Fruit fly (Drosophila melanogaster) whole organism, embryonic: ENCODE data around the gene CG3337.

Experiments used
- Adf1 ChIP-seq: fragments of 200-800 bp; sonication (Bioruptor generic); IDR thresholded peaks from 2 replicates; pipeline ENCODE4 v1.3.6; 2022; ENCODE audit warnings: missing biosample characterization, missing genetic modification characterization
- Atf-2 ChIP-seq: fragments of 200-800 bp; sonication (Bioruptor generic); optimal IDR thresholded peaks from 2 replicates; lab custom pipeline; 2016; ENCODE audit warnings: missing biosample characterization, missing genetic modification characterization
- Awh ChIP-seq: fragments of 200-800 bp; sonication (Bioruptor generic); IDR thresholded peaks from 2 replicates; pipeline ENCODE4, ENCODE4 v1.3.6; 2022; ENCODE audit warnings: missing biosample characterization, missing genetic modification characterization
- CG11398 ChIP-seq: fragments of 200-800 bp; sonication (Bioruptor generic); optimal IDR thresholded peaks from 2 replicates; lab custom pipeline; 2016; ENCODE audit warnings: missing biosample characterization, missing genetic modification characterization
- CG12071 ChIP-seq: fragments of 200-800 bp; sonication (Bioruptor generic); optimal IDR thresholded peaks from 3 replicates; lab custom pipeline; 2018; ENCODE audit warnings: missing biosample characterization, mild to moderate bottlenecking, missing genetic modification characterization
- CG12104 ChIP-seq: fragments of 200-800 bp; sonication (Bioruptor generic); optimal IDR thresholded peaks from 3 replicates; lab custom pipeline; 2016; ENCODE audit warnings: missing biosample characterization, missing genetic modification characterization
- CG13123 ChIP-seq: fragments of 200-800 bp; sonication (Bioruptor generic); optimal IDR thresholded peaks from 2 replicates; lab custom pipeline; 2016; ENCODE audit warnings: missing biosample characterization, missing genetic modification characterization
- CG13894 ChIP-seq: fragments of 200-800 bp; sonication (Bioruptor generic); optimal IDR thresholded peaks from 3 replicates; lab custom pipeline; 2018; ENCODE audit warnings: missing biosample characterization, mild to moderate bottlenecking, missing genetic modification characterization, moderate library complexity
- CG15696 ChIP-seq: fragments of 200-800 bp; sonication (Bioruptor generic); optimal IDR thresholded peaks from 2 replicates; lab custom pipeline; 2019; ENCODE audit warnings: missing biosample characterization, mild to moderate bottlenecking, missing genetic modification characterization, moderate library complexity
- CG17568 ChIP-seq: fragments of 200-800 bp; sonication (Bioruptor generic); optimal IDR thresholded peaks from 2 replicates; lab custom pipeline; 2018; ENCODE audit warnings: missing biosample characterization, mild to moderate bottlenecking, missing genetic modification characterization, moderate library complexity
- CG1792 ChIP-seq: fragments of 200-800 bp; sonication (Bioruptor generic); optimal IDR thresholded peaks from 2 replicates; lab custom pipeline; 2016; ENCODE audit warnings: missing biosample characterization, missing genetic modification characterization
- CG1832 ChIP-seq: fragments of 200-800 bp; sonication (Bioruptor generic); optimal IDR thresholded peaks from 2 replicates; lab custom pipeline; 2017; ENCODE audit warnings: missing biosample characterization, mild to moderate bottlenecking, missing genetic modification characterization, inconsistent platforms
- CG2129 ChIP-seq: fragments of 200-800 bp; sonication (Bioruptor generic); IDR thresholded peaks from 2 replicates; pipeline ENCODE4 v1.3.6; 2022; ENCODE audit warnings: missing biosample characterization, missing genetic modification characterization; ENCODE audit not compliant: partially characterized antibody
- CG4360 ChIP-seq: fragments of 200-800 bp; sonication (Bioruptor generic); IDR thresholded peaks from 2 replicates; pipeline ENCODE4 v1.3.6; 2022; ENCODE audit warnings: missing biosample characterization, missing genetic modification characterization
- CG4854 ChIP-seq: fragments of 200-800 bp; sonication (Bioruptor generic); optimal IDR thresholded peaks from 2 replicates; lab custom pipeline; 2016; ENCODE audit warnings: missing biosample characterization, missing genetic modification characterization, inconsistent platforms
- CG5953 ChIP-seq: fragments of 200-800 bp; sonication (Bioruptor generic); IDR thresholded peaks from 2 replicates; pipeline ENCODE4 v1.3.6; 2022; ENCODE audit warnings: missing biosample characterization, missing genetic modification characterization
- CG7357 ChIP-seq: fragments of 200-800 bp; sonication (Bioruptor generic); IDR thresholded peaks from 3 replicates; pipeline ENCODE4 v1.3.6; 2022; ENCODE audit warnings: missing biosample characterization, missing genetic modification characterization
- CG7372 ChIP-seq: fragments of 200-800 bp; sonication (Bioruptor generic); IDR thresholded peaks from 2 replicates; pipeline ENCODE4 v1.3.6; 2022; ENCODE audit warnings: missing biosample characterization, missing genetic modification characterization
- CG9876 ChIP-seq: fragments of 200-800 bp; sonication (Bioruptor generic); optimal IDR thresholded peaks from 2 replicates; lab custom pipeline; 2016; ENCODE audit warnings: missing biosample characterization, missing genetic modification characterization
- Deaf1 ChIP-seq: fragments of 200-800 bp; optimal IDR thresholded peaks from 3 replicates; lab custom pipeline; 2019; ENCODE audit warnings: missing biosample characterization, mild to moderate bottlenecking, missing genetic modification characterization, moderate library complexity
- Dip2 ChIP-seq: fragments of 200-800 bp; sonication (Bioruptor generic); IDR thresholded peaks from 2 replicates; pipeline ENCODE4 v1.3.6; 2022; ENCODE audit warnings: missing biosample characterization, missing genetic modification characterization
- Doc3 ChIP-seq: fragments of 200-800 bp; sonication (Bioruptor generic); IDR thresholded peaks from 3 replicates; pipeline ENCODE4 v1.3.6; 2022; ENCODE audit warnings: missing biosample characterization, missing genetic modification characterization; ENCODE audit not compliant: partially characterized antibody
- Ets97D ChIP-seq: fragments of 200-800 bp; sonication (Bioruptor generic); optimal IDR thresholded peaks from 3 replicates; lab custom pipeline; 2016; ENCODE audit warnings: missing biosample characterization, missing genetic modification characterization
- Fer3 ChIP-seq: fragments of 200-800 bp; sonication (Bioruptor generic); optimal IDR thresholded peaks from 2 replicates; lab custom pipeline; 2018; ENCODE audit warnings: missing biosample characterization, mild to moderate bottlenecking, missing genetic modification characterization, moderate library complexity
- Hr51 ChIP-seq, 2 experiments: fragments of 200-800 bp; sonication (Bioruptor generic); optimal IDR thresholded peaks; 2 replicates in 1 of 2; 3 replicates in 1 of 2; lab custom pipeline; 2016 to 2018; ENCODE audit warnings: missing biosample characterization in 2 of 2, missing genetic modification characterization in 2 of 2, mild to moderate bottlenecking in 1 of 2, moderate library complexity in 1 of 2
- Jarid2 ChIP-seq: fragments of 200-800 bp; sonication (Bioruptor generic); optimal IDR thresholded peaks from 3 replicates; lab custom pipeline; 2017; ENCODE audit warnings: mild to moderate bottlenecking, missing biosample characterization, missing genetic modification reagents, missing genetic modification characterization
- Lpt ChIP-seq: fragments of >200 bp; optimal IDR thresholded peaks from 2 replicates; lab custom pipeline; 2018; ENCODE audit warnings: missing biosample characterization, missing genetic modification characterization
- Nf-YC ChIP-seq: fragments of 200-800 bp; optimal IDR thresholded peaks from 3 replicates; lab custom pipeline; 2019; ENCODE audit warnings: missing biosample characterization, mild to moderate bottlenecking, missing genetic modification characterization, moderate library complexity
- Oli ChIP-seq: fragments of 200-800 bp; sonication (Bioruptor generic); optimal IDR thresholded peaks from 2 replicates; lab custom pipeline; 2018; ENCODE audit warnings: missing biosample characterization, mild to moderate bottlenecking, missing genetic modification characterization, moderate library complexity
- Pdp1 ChIP-seq, 2 experiments: fragments of 200-800 bp; sonication (Bioruptor generic); optimal IDR thresholded peaks; 3 replicates each; lab custom pipeline; 2016; ENCODE audit warnings: missing biosample characterization in 2 of 2, missing genetic modification characterization in 2 of 2, mild to moderate bottlenecking in 1 of 2, moderate library complexity in 1 of 2
- Ravus ChIP-seq: fragments of 200-800 bp; sonication (Bioruptor generic); IDR thresholded peaks from 2 replicates; pipeline ENCODE4 v1.3.6; 2022; ENCODE audit warnings: missing biosample characterization, missing genetic modification characterization
- ash1 ChIP-seq: fragments of 200-800 bp; sonication (Bioruptor generic); optimal IDR thresholded peaks from 2 replicates; lab custom pipeline; 2018; ENCODE audit warnings: missing biosample characterization, mild to moderate bottlenecking, missing genetic modification characterization
- az2 ChIP-seq: fragments of 200-800 bp; sonication (Bioruptor generic); optimal IDR thresholded peaks from 3 replicates; lab custom pipeline; 2016; ENCODE audit warnings: missing biosample characterization, missing genetic modification characterization
- bcd ChIP-seq: fragments of 200-800 bp; sonication (Bioruptor generic); optimal IDR thresholded peaks from 2 replicates; lab custom pipeline; 2017; ENCODE audit warnings: missing biosample characterization, mild to moderate bottlenecking, missing genetic modification characterization
- cato ChIP-seq: fragments of 200-800 bp; sonication (Bioruptor generic); optimal IDR thresholded peaks from 2 replicates; lab custom pipeline; 2016; ENCODE audit warnings: missing biosample characterization, missing genetic modification characterization, borderline replicate concordance
- croc ChIP-seq: fragments of 200-800 bp; sonication (Bioruptor generic); conservative IDR thresholded peaks from 3 replicates; pipeline ENCODE4 v1.3.6; 2022; ENCODE audit warnings: missing biosample characterization, missing genetic modification characterization
- crol ChIP-seq: fragments of 200-800 bp; sonication (Bioruptor generic); IDR thresholded peaks from 2 replicates; pipeline ENCODE4 v1.3.6; 2022; ENCODE audit warnings: missing biosample characterization, missing genetic modification characterization
- dysf ChIP-seq: fragments of 200-800 bp; sonication (Bioruptor generic); IDR thresholded peaks from 3 replicates; pipeline ENCODE4 v1.3.6; 2022; ENCODE audit warnings: missing biosample characterization, missing genetic modification characterization
- her ChIP-seq: fragments of 200-800 bp; sonication (Bioruptor generic); optimal IDR thresholded peaks from 2 replicates; lab custom pipeline; 2016; ENCODE audit warnings: missing biosample characterization, missing genetic modification characterization
- jigr1 ChIP-seq: fragments of 200-800 bp; sonication (Bioruptor generic); IDR thresholded peaks from 3 replicates; pipeline ENCODE4 v1.3.6; 2022; ENCODE audit warnings: missing biosample characterization, missing genetic modification characterization
- lab ChIP-seq: fragments of 200-800 bp; sonication (Bioruptor generic); optimal IDR thresholded peaks from 3 replicates; lab custom pipeline; 2017; ENCODE audit warnings: missing biosample characterization, missing genetic modification characterization, mild to moderate bottlenecking, moderate library complexity, missing genetic modification reagents
- lilli ChIP-seq: fragments of 200-800 bp; sonication (Bioruptor generic); optimal IDR thresholded peaks from 3 replicates; lab custom pipeline; 2016; ENCODE audit warnings: missing biosample characterization, missing genetic modification characterization
- nmo ChIP-seq: fragments of 200-800 bp; sonication (Bioruptor generic); optimal IDR thresholded peaks from 2 replicates; lab custom pipeline; 2018; ENCODE audit warnings: missing biosample characterization, mild to moderate bottlenecking, missing genetic modification characterization, moderate library complexity
- nom ChIP-seq: fragments of 200-800 bp; sonication (Bioruptor generic); optimal IDR thresholded peaks from 2 replicates; lab custom pipeline; 2017; ENCODE audit warnings: missing biosample characterization, missing genetic modification characterization, mild to moderate bottlenecking, moderate library complexity, missing genetic modification reagents
- phol ChIP-seq: fragments of 200-800 bp; sonication (Bioruptor generic); optimal IDR thresholded peaks from 3 replicates; lab custom pipeline; 2018; ENCODE audit warnings: missing biosample characterization, mild to moderate bottlenecking, missing genetic modification characterization, moderate library complexity
- pros ChIP-seq: fragments of 200-800 bp; sonication (Bioruptor generic); optimal IDR thresholded peaks from 3 replicates; lab custom pipeline; 2019; ENCODE audit warnings: missing biosample characterization, mild to moderate bottlenecking, missing genetic modification characterization, moderate library complexity
- sim ChIP-seq: fragments of 200-800 bp; sonication (Bioruptor generic); IDR thresholded peaks from 2 replicates; pipeline ENCODE4 v1.3.6; 2022; ENCODE audit warnings: missing biosample characterization, missing genetic modification characterization
- stwl ChIP-seq: fragments of 200-800 bp; sonication (Bioruptor generic); optimal IDR thresholded peaks from 3 replicates; lab custom pipeline; 2018; ENCODE audit warnings: missing biosample characterization, mild to moderate bottlenecking, missing genetic modification characterization, moderate library complexity
- tap ChIP-seq: fragments of 200-800 bp; optimal IDR thresholded peaks from 3 replicates; lab custom pipeline; 2019; ENCODE audit warnings: missing biosample characterization, mild to moderate bottlenecking, missing genetic modification characterization, moderate library complexity
- tll ChIP-seq, 2 experiments: fragments of 200-800 bp in 1 of 2; fragments of >200 bp in 1 of 2; sonication (Bioruptor generic) in 1 of 2; optimal IDR thresholded peaks; 2 replicates each; lab custom pipeline; 2017 to 2019; ENCODE audit warnings: missing biosample characterization in 2 of 2, missing genetic modification characterization in 2 of 2, mild to moderate bottlenecking in 1 of 2, moderate library complexity in 1 of 2
- toy ChIP-seq: fragments of 200-800 bp; sonication (Bioruptor generic); IDR thresholded peaks from 2 replicates; pipeline ENCODE4 v1.3.6; 2022; ENCODE audit warnings: missing biosample characterization, missing genetic modification characterization

The CG3337 gene

DNA sequence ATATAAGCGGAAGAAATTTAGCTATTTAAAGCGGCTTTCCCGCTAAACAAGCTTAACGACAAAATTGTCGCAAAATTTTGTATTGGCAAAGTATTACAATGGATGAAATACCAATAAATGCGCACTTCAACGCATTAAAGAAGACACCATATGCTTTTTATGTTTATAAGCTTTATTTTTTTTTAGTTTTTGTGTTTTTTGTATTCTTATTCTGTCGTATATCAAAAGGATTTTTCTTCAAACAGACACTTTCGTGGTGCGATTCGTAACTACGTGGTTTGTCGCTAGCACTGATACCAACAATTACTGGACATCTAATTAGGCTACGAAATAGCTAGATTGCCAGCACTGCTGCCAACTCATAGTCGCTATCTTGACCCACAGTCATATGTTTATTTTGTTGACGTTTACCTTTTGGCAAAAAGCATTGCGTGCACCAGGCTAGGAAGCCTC lies 8.7 kb downstream of the CG3337 start, which contains the start of gene Ddrgk1 (continued):
- TF ChIP-seq jigr1 (GFP tag; lab: Robert Waterston, UW) (no peak), CG15696 (tag; lab: Kevin White, UChicago) (peak; percentile 0), CG9876 (GFP tag; lab: Kevin White, UChicago) (no peak), CG7372 (GFP tag; lab: Robert Waterston, UW) (no peak), phol (tag; lab: Kevin White, UChicago) (peak; percentile 38), CG7357 (GFP tag; lab: Robert Waterston, UW) (no peak), her (GFP tag; lab: Kevin White, UChicago) (no peak), CG5953 (no peak), lab (GFP tag; lab: Kevin White, UChicago) (no peak), Nf-YC (tag; lab: Kevin White, UChicago) (no peak), croc (GFP tag; lab: Robert Waterston, UW) (no peak), dysf (GFP tag; lab: Robert Waterston, UW) (no peak), Oli (tag; lab: Kevin White, UChicago) (no peak), CG12071 (no peak), stwl (tag; lab: Kevin White, UChicago) (peak; percentile 10), sim (GFP tag; lab: Robert Waterston, UW) (no peak), Awh (no peak), Lpt (GFP tag; lab: Kevin White, UChicago) (no peak), cato (GFP tag; lab: Kevin White, UChicago) (no peak), CG1832 (GFP tag; lab: Kevin White, UChicago) (no peak), Fer3 (no peak), Atf-2 (GFP tag; lab: Kevin White, UChicago) (no peak), nmo (GFP tag; lab: Kevin White, UChicago) (peak; percentile 44), CG2129 (GFP tag; lab: Robert Waterston, UW) (no peak), ash1 (no peak), toy (GFP tag; lab: Robert Waterston, UW) (no peak), Dip2 (GFP tag; lab: Robert Waterston, UW) (no peak), Pdp1 (GFP tag; optimal IDR thresholded peaks at IDR 0.05; lab: Kevin White, UChicago) (peak in 1 of 2 experiments; percentile 27), Jarid2 (GFP tag; lab: Kevin White, UChicago) (no peak), CG13894 (tag; lab: Kevin White, UChicago) (no peak), CG11398 (GFP tag; lab: Kevin White, UChicago) (no peak), CG4854 (no peak), tll (GFP tag; optimal IDR thresholded peaks at IDR 0.05; lab: Kevin White, UChicago) (peak; percentile 67 to 72), crol (GFP tag; lab: Robert Waterston, UW) (no peak), Hr51 (GFP tag; optimal IDR thresholded peaks at IDR 0.05; lab: Kevin White, UChicago) (no peak), CG12104 (no peak), Ets97D (GFP tag; lab: Kevin White, UChicago) (peak; percentile 59), CG4360 (GFP tag; lab: Robert Waterston, UW) (no peak), nom (GFP tag; lab: Kevin White, UChicago) (no peak), lilli (GFP tag; lab: Kevin White, UChicago) (peak; percentile 53), Ravus (GFP tag; lab: Robert Waterston, UW) (no peak), bcd (no peak), pros (GFP tag; lab: Kevin White, UChicago) (no peak), CG1792 (GFP tag; lab: Kevin White, UChicago) (no peak), az2 (peak; percentile 19), Adf1 (no peak), tap (tag; lab: Kevin White, UChicago) (no peak), CG13123 (GFP tag; lab: Kevin White, UChicago) (no peak), Doc3 (no peak), Deaf1 (tag; lab: Kevin White, UChicago) (no peak), CG17568 (no peak)
